Worm (Caenorhabditis elegans) whole organism, young adult: ENCODE measurements around the gene pho-11.

Source experiments
- Y79H2A.3 ChIP-seq: fragments of 200-800 bp; sonication (Bioruptor generic); conservative IDR thresholded peaks from 2 replicates; pipeline ENCODE4 v1.3.6; 2022; ENCODE audit warnings: missing genetic modification reagents, missing genetic modification characterization, missing compliant biosample characterization
- ama-1 ChIP-seq, 3 experiments: fragments of 150-350 bp in 1 of 3; sonication (generic microtip) in 2 of 3; optimal IDR thresholded peaks; 2 replicates each; lab custom pipeline; 2014 to 2018; ENCODE audit warnings: missing biosample characterization in 2 of 3, missing genetic modification characterization in 2 of 3, missing genetic modification reagents in 2 of 3
- aptf-3 ChIP-seq: fragments of 200-800 bp; sonication (Bioruptor generic); IDR thresholded peaks from 2 replicates; pipeline ENCODE4 v1.3.6; 2022; ENCODE audit warnings: missing genetic modification characterization, missing compliant biosample characterization
- atf-7 ChIP-seq: sonication (generic microtip); optimal IDR thresholded peaks from 2 replicates; lab custom pipeline; 2017; ENCODE audit warnings: mild to moderate bottlenecking, missing genetic modification characterization, missing compliant biosample characterization
- bed-2 ChIP-seq: fragments of 200-800 bp; sonication (Bioruptor generic); IDR thresholded peaks from 2 replicates; pipeline ENCODE4 v1.3.6; 2022; ENCODE audit warnings: missing genetic modification reagents, missing genetic modification characterization, missing compliant biosample characterization
- die-1 ChIP-seq: sonication (generic microtip); optimal IDR thresholded peaks from 2 replicates; lab custom pipeline; 2016; ENCODE audit warnings: missing genotype, mild to moderate bottlenecking, missing genetic modification characterization, missing compliant biosample characterization
- ekl-4 ChIP-seq: fragments of 200-800 bp; sonication (Bioruptor generic); IDR thresholded peaks from 2 replicates; pipeline ENCODE4 v1.3.6; 2022; ENCODE audit warnings: missing genetic modification reagents, missing genetic modification characterization, missing compliant biosample characterization
- ets-4 ChIP-seq: fragments of 200-800 bp; sonication (Bioruptor generic); optimal IDR thresholded peaks from 2 replicates; lab custom pipeline; 2018; ENCODE audit warnings: mild to moderate bottlenecking, missing genetic modification characterization, missing compliant biosample characterization
- hlh-26 ChIP-seq: fragments of 200-800 bp; sonication (Bioruptor generic); conservative IDR thresholded peaks from 2 replicates; pipeline ENCODE4 v1.3.6; 2022; ENCODE audit warnings: missing genetic modification reagents, missing genetic modification characterization, missing compliant biosample characterization
- rec-8 ChIP-seq, 2 experiments: sonication (generic microtip); optimal IDR thresholded peaks; 2 replicates each; lab custom pipeline; 2016; ENCODE audit warnings: mild to moderate bottlenecking in 2 of 2, missing genetic modification characterization in 2 of 2, missing genetic modification reagents in 2 of 2, missing genotype in 2 of 2, missing biosample characterization in 1 of 2, missing compliant biosample characterization in 1 of 2, moderate library complexity in 1 of 2
- snpc-4 ChIP-seq, 5 experiments: fragments of 150-350 bp in 1 of 5; sonication (generic microtip) in 4 of 5; optimal IDR thresholded peaks; 2 replicates each; lab custom pipeline; 2014 to 2018; ENCODE audit warnings: missing genetic modification characterization in 5 of 5, missing biosample characterization in 3 of 5, antibody characterized with exemption in 2 of 5, mild to moderate bottlenecking in 2 of 5, missing compliant biosample characterization in 2 of 5, missing genotype in 2 of 5, moderate library complexity in 2 of 5, missing genetic modification reagents in 1 of 5
- sptf-2 ChIP-seq: fragments of 200-800 bp; sonication (Bioruptor generic); optimal IDR thresholded peaks from 2 replicates; lab custom pipeline; 2018; ENCODE audit warnings: mild to moderate bottlenecking, missing genetic modification characterization, missing compliant biosample characterization
- tbp1 ChIP-seq: fragments of 200-800 bp; sonication (Bioruptor generic); optimal IDR thresholded peaks from 2 replicates; lab custom pipeline; 2018; ENCODE audit warnings: mild to moderate bottlenecking, missing genetic modification characterization, missing compliant biosample characterization

- no peak for TF ChIP-seq rec-8 (tag; optimal IDR thresholded peaks at IDR 0.05; lab: Kevin White, UChicago)
- TF ChIP-seq hlh-26 (GFP tag; lab: Robert Waterston, UW), result no peak
- no peak for TF ChIP-seq sptf-2 (GFP tag; lab: Kevin White, UChicago)
- no peak for TF ChIP-seq snpc-4 (GFP tag; optimal IDR thresholded peaks at IDR 0.05; lab: Kevin White, UChicago)
- no peak for TF ChIP-seq snpc-4 (tag; optimal IDR thresholded peaks at IDR 0.05; lab: Kevin White, UChicago)
- no peak for TF ChIP-seq bed-2 (GFP tag; lab: Robert Waterston, UW)
- no peak for TF ChIP-seq ekl-4 (GFP tag; lab: Robert Waterston, UW)
- TF ChIP-seq aptf-3 (GFP tag; lab: Robert Waterston, UW), result no peak
- no peak for TF ChIP-seq die-1
- TF ChIP-seq tbp1 (GFP tag; lab: Kevin White, UChicago), result no peak
- TF ChIP-seq ets-4 (GFP tag; lab: Kevin White, UChicago), result no peak
- no peak for TF ChIP-seq Y79H2A.3 (GFP tag; lab: Robert Waterston, UW)
- TF ChIP-seq atf-7 (tag; lab: Kevin White, UChicago), result no peak
- no peak for TF ChIP-seq ama-1 (optimal IDR thresholded peaks at IDR 0.05; lab: Kevin White, UChicago)
- no peak for TF ChIP-seq ama-1 (GFP tag; optimal IDR thresholded peaks at IDR 0.05; lab: Kevin White, UChicago)
Measured at ce11 chrII:9980077-9980631, 48.5 kb downstream of the pho-11 start, which contains the start of gene ZK892.6.
